Fruit fly (Drosophila melanogaster) whole organism, embryonic: Measurements from ENCODE around the gene CG4270.
A peak's percentile ranks its signal among the peaks of the same experiment; 100 is the strongest.

Experiments used
- Asciz ChIP-seq: fragments of 200-800 bp; sonication (Bioruptor generic); optimal IDR thresholded peaks from 2 replicates; lab custom pipeline; 2017; ENCODE audit warnings: missing biosample characterization, mild to moderate bottlenecking, missing genetic modification characterization, missing genetic modification reagents
- Bgb ChIP-seq: fragments of 200-800 bp; sonication (Bioruptor generic); IDR thresholded peaks from 2 replicates; pipeline ENCODE4 v1.3.6; 2022; ENCODE audit warnings: missing biosample characterization, missing genetic modification characterization; ENCODE audit not compliant: partially characterized antibody
- BtbVII ChIP-seq: fragments of 200-800 bp; sonication (Bioruptor generic); optimal IDR thresholded peaks from 3 replicates; lab custom pipeline; 2017; ENCODE audit warnings: missing biosample characterization, mild to moderate bottlenecking, missing genetic modification characterization
- CG10209 ChIP-seq: fragments of 200-800 bp; sonication (Bioruptor generic); optimal IDR thresholded peaks from 3 replicates; lab custom pipeline; 2017; ENCODE audit warnings: missing biosample characterization, mild to moderate bottlenecking, missing genetic modification characterization, missing genetic modification reagents
- CG10267 ChIP-seq: fragments of 200-800 bp; sonication (Bioruptor generic); optimal IDR thresholded peaks from 2 replicates; lab custom pipeline; 2018; ENCODE audit warnings: missing biosample characterization, mild to moderate bottlenecking, missing genetic modification characterization, moderate library complexity
- CG10366 ChIP-seq: fragments of 200-800 bp; sonication (Bioruptor generic); IDR thresholded peaks from 2 replicates; pipeline ENCODE4 v1.3.6; 2022; ENCODE audit warnings: missing biosample characterization, missing genetic modification characterization
- CG10959 ChIP-seq: fragments of 200-800 bp; sonication (Bioruptor generic); IDR thresholded peaks from 2 replicates; pipeline ENCODE4 v1.3.6; 2022; ENCODE audit warnings: missing biosample characterization, missing genetic modification characterization
- CG13775 ChIP-seq: fragments of 200-800 bp; sonication (Bioruptor generic); optimal IDR thresholded peaks from 3 replicates; lab custom pipeline; 2017; ENCODE audit warnings: missing biosample characterization, mild to moderate bottlenecking, missing genetic modification characterization
- CG13894 ChIP-seq: fragments of 200-800 bp; sonication (Bioruptor generic); optimal IDR thresholded peaks from 3 replicates; lab custom pipeline; 2018; ENCODE audit warnings: missing biosample characterization, mild to moderate bottlenecking, missing genetic modification characterization, moderate library complexity
- CG14441 ChIP-seq: fragments of 200-800 bp; sonication (Bioruptor generic); IDR thresholded peaks from 2 replicates; pipeline ENCODE4 v1.3.6; 2022; ENCODE audit warnings: missing biosample characterization, missing genetic modification characterization
- CG14965 ChIP-seq: fragments of 200-800 bp; sonication (Bioruptor generic); optimal IDR thresholded peaks from 2 replicates; lab custom pipeline; 2016; ENCODE audit warnings: missing biosample characterization, missing genetic modification characterization, borderline replicate concordance
- CG17612 ChIP-seq: fragments of 200-800 bp; sonication (Bioruptor generic); IDR thresholded peaks from 2 replicates; pipeline ENCODE4 v1.3.6; 2022; ENCODE audit warnings: missing biosample characterization, missing genetic modification characterization
- CG2120 ChIP-seq: fragments of 200-800 bp; sonication (Bioruptor generic); optimal IDR thresholded peaks from 3 replicates; lab custom pipeline; 2016; ENCODE audit warnings: missing biosample characterization, missing genetic modification characterization
- CG2889 ChIP-seq: fragments of 200-800 bp; sonication (Bioruptor generic); IDR thresholded peaks from 3 replicates; pipeline ENCODE4 v1.3.6; 2022; ENCODE audit warnings: missing biosample characterization, missing genetic modification characterization
- CG3163 ChIP-seq: fragments of 200-800 bp; sonication (Bioruptor generic); optimal IDR thresholded peaks from 3 replicates; lab custom pipeline; 2016; ENCODE audit warnings: missing biosample characterization, missing genetic modification characterization
- CG3281 ChIP-seq: fragments of 200-800 bp; sonication (Bioruptor generic); optimal IDR thresholded peaks from 3 replicates; lab custom pipeline; 2017; ENCODE audit warnings: missing biosample characterization, mild to moderate bottlenecking, missing genetic modification characterization
- CG33557 ChIP-seq: fragments of 200-800 bp; sonication (Bioruptor generic); optimal IDR thresholded peaks from 2 replicates; lab custom pipeline; 2019; ENCODE audit warnings: missing biosample characterization, mild to moderate bottlenecking, missing genetic modification characterization, moderate library complexity
- CG3847 ChIP-seq: fragments of 200-800 bp; sonication (Bioruptor generic); IDR thresholded peaks from 2 replicates; pipeline ENCODE4 v1.3.6; 2022; ENCODE audit warnings: missing biosample characterization, missing genetic modification characterization
- CG42726 ChIP-seq: fragments of 200-800 bp; sonication (Bioruptor generic); IDR thresholded peaks from 2 replicates; pipeline ENCODE4 v1.3.6; 2022; ENCODE audit warnings: missing biosample characterization, missing genetic modification characterization; ENCODE audit not compliant: partially characterized antibody
- CG4404 ChIP-seq: fragments of 200-800 bp; sonication (Bioruptor generic); IDR thresholded peaks from 2 replicates; pipeline ENCODE4 v1.3.6; 2022; ENCODE audit warnings: missing biosample characterization, missing genetic modification characterization
- CG4617 ChIP-seq: fragments of 200-800 bp; sonication (Bioruptor generic); optimal IDR thresholded peaks from 3 replicates; lab custom pipeline; 2016; ENCODE audit warnings: missing biosample characterization, missing genetic modification characterization, borderline replicate concordance
- CG4820 ChIP-seq: fragments of 200-800 bp; sonication (Bioruptor generic); optimal IDR thresholded peaks from 3 replicates; lab custom pipeline; 2016; ENCODE audit warnings: missing biosample characterization, missing genetic modification characterization
- CG6683 ChIP-seq: fragments of 200-800 bp; sonication (Bioruptor generic); optimal IDR thresholded peaks from 2 replicates; lab custom pipeline; 2017; ENCODE audit warnings: missing biosample characterization, mild to moderate bottlenecking, missing genetic modification characterization, missing genetic modification reagents
- CG6854 ChIP-seq: fragments of 200-800 bp; sonication (Bioruptor generic); optimal IDR thresholded peaks from 3 replicates; lab custom pipeline; 2017; ENCODE audit warnings: missing biosample characterization, mild to moderate bottlenecking, missing genetic modification characterization
- CG8924 ChIP-seq: fragments of 200-800 bp; optimal IDR thresholded peaks from 3 replicates; lab custom pipeline; 2019; ENCODE audit warnings: missing biosample characterization, mild to moderate bottlenecking, missing genetic modification characterization, moderate library complexity
- Chrac-16 ChIP-seq: fragments of 200-800 bp; sonication (Bioruptor generic); optimal IDR thresholded peaks from 3 replicates; lab custom pipeline; 2016; ENCODE audit warnings: missing biosample characterization, missing genetic modification characterization
- D19A ChIP-seq: fragments of 200-800 bp; optimal IDR thresholded peaks from 3 replicates; lab custom pipeline; 2019; ENCODE audit warnings: missing biosample characterization, mild to moderate bottlenecking, missing genetic modification characterization, moderate library complexity
- Dad ChIP-seq: fragments of 200-800 bp; sonication (Bioruptor generic); optimal IDR thresholded peaks from 3 replicates; lab custom pipeline; 2016; ENCODE audit warnings: missing biosample characterization, missing genetic modification characterization
- Elba2 ChIP-seq: fragments of 200-800 bp; sonication (Bioruptor generic); optimal IDR thresholded peaks from 3 replicates; lab custom pipeline; 2016; ENCODE audit warnings: missing biosample characterization, missing genetic modification characterization
- Hr3 ChIP-seq: fragments of 200-800 bp; sonication (Bioruptor generic); optimal IDR thresholded peaks from 3 replicates; lab custom pipeline; 2016; ENCODE audit warnings: missing biosample characterization, missing genetic modification characterization
- Lhr ChIP-seq: fragments of 200-800 bp; sonication (Bioruptor generic); optimal IDR thresholded peaks from 3 replicates; lab custom pipeline; 2017; ENCODE audit warnings: mild to moderate bottlenecking, missing biosample characterization, missing genetic modification reagents, missing genetic modification characterization
- NC2α ChIP-seq: fragments of 200-800 bp; sonication (Bioruptor generic); optimal IDR thresholded peaks from 2 replicates; lab custom pipeline; 2016; ENCODE audit warnings: missing biosample characterization, missing genetic modification characterization
- Spps ChIP-seq: fragments of 200-800 bp; sonication (Bioruptor generic); optimal IDR thresholded peaks from 2 replicates; lab custom pipeline; 2018; ENCODE audit warnings: missing biosample characterization, mild to moderate bottlenecking, missing genetic modification characterization
- Sry-β ChIP-seq: fragments of 200-800 bp; sonication (Bioruptor generic); optimal IDR thresholded peaks from 2 replicates; lab custom pipeline; 2018; ENCODE audit warnings: missing biosample characterization, mild to moderate bottlenecking, missing genetic modification characterization, moderate library complexity
- Tbp ChIP-seq: fragments of >200 bp; optimal IDR thresholded peaks from 2 replicates; lab custom pipeline; 2018; ENCODE audit warnings: missing biosample characterization, missing genetic modification characterization
- Xbp1 ChIP-seq: fragments of 200-800 bp; sonication (Bioruptor generic); optimal IDR thresholded peaks from 3 replicates; lab custom pipeline; 2016; ENCODE audit warnings: missing biosample characterization, mild to moderate bottlenecking, missing genetic modification characterization
- br ChIP-seq: fragments of >200 bp; optimal IDR thresholded peaks from 2 replicates; lab custom pipeline; 2017
- cas ChIP-seq: fragments of 200-800 bp; sonication (Bioruptor generic); IDR thresholded peaks from 2 replicates; pipeline ENCODE4 v1.3.6; 2022; ENCODE audit warnings: missing biosample characterization, missing genetic modification characterization
- chif ChIP-seq, 2 experiments: fragments of 200-800 bp; sonication (Bioruptor generic); optimal IDR thresholded peaks; 3 replicates each; lab custom pipeline; 2016; ENCODE audit warnings: missing biosample characterization in 2 of 2, missing genetic modification characterization in 2 of 2
- chm ChIP-seq: fragments of 200-800 bp; sonication (Bioruptor generic); IDR thresholded peaks from 2 replicates; pipeline ENCODE4 v1.3.6; 2022; ENCODE audit warnings: missing biosample characterization, missing genetic modification characterization
- dysf ChIP-seq: fragments of 200-800 bp; sonication (Bioruptor generic); IDR thresholded peaks from 3 replicates; pipeline ENCODE4 v1.3.6; 2022; ENCODE audit warnings: missing biosample characterization, missing genetic modification characterization
- gem ChIP-seq: fragments of 200-800 bp; sonication (Bioruptor generic); optimal IDR thresholded peaks from 2 replicates; lab custom pipeline; 2019; ENCODE audit warnings: missing biosample characterization, mild to moderate bottlenecking, missing genetic modification characterization, moderate library complexity
- gfzf ChIP-seq: fragments of 200-800 bp; sonication (Bioruptor generic); optimal IDR thresholded peaks from 2 replicates; lab custom pipeline; 2016; ENCODE audit warnings: missing biosample characterization, mild to moderate bottlenecking, missing genetic modification characterization, moderate library complexity
- nerfin-2 ChIP-seq: fragments of 200-800 bp; sonication (Bioruptor generic); IDR thresholded peaks from 2 replicates; pipeline ENCODE4 v1.3.6; 2022; ENCODE audit warnings: missing biosample characterization, missing genetic modification characterization; ENCODE audit not compliant: partially characterized antibody
- otp ChIP-seq: fragments of 200-800 bp; sonication (Bioruptor generic); IDR thresholded peaks from 3 replicates; pipeline ENCODE4, ENCODE4 v1.3.6; 2022; ENCODE audit warnings: missing biosample characterization, missing genetic modification characterization
- pum ChIP-seq: fragments of 200-800 bp; sonication (Bioruptor generic); optimal IDR thresholded peaks from 2 replicates; lab custom pipeline; 2016; ENCODE audit warnings: missing biosample characterization, missing genetic modification characterization
- sima ChIP-seq: fragments of 200-800 bp; sonication (Bioruptor generic); optimal IDR thresholded peaks from 2 replicates; lab custom pipeline; 2016; ENCODE audit warnings: missing biosample characterization, missing genetic modification characterization
- tap ChIP-seq: fragments of 200-800 bp; optimal IDR thresholded peaks from 3 replicates; lab custom pipeline; 2019; ENCODE audit warnings: missing biosample characterization, mild to moderate bottlenecking, missing genetic modification characterization, moderate library complexity
- trh ChIP-seq: fragments of 200-800 bp; sonication (Bioruptor generic); optimal IDR thresholded peaks from 2 replicates; lab custom pipeline; 2016; ENCODE audit warnings: missing biosample characterization, missing genetic modification characterization

CG4270 gene

dm6 chr2L:2226259-2227121, 36.8 kb upstream of the CG4270 start, which contains the start of the genes CG15387 and sau (continued):
- TF ChIP-seq Bgb (GFP tag; lab: Robert Waterston, UW): peak; percentile 88
- peak; percentile 96 for TF ChIP-seq CG2120 (GFP tag; lab: Kevin White, UChicago)
- TF ChIP-seq CG13894 (tag; lab: Kevin White, UChicago): peak; percentile 90
- no peak for TF ChIP-seq Tbp
- TF ChIP-seq Dad: peak; percentile 83
- peak; percentile 79 for TF ChIP-seq CG2889
- TF ChIP-seq NC2α (GFP tag; lab: Kevin White, UChicago): peak; percentile 81
- TF ChIP-seq gem: peak; percentile 91
- TF ChIP-seq br (lab: Kevin White, UChicago): no peak
- peak; percentile 87 for TF ChIP-seq CG33557
- no peak for TF ChIP-seq CG14965 (GFP tag; lab: Kevin White, UChicago)
- peak; percentile 91 for TF ChIP-seq Chrac-16 (GFP tag; lab: Kevin White, UChicago)
- TF ChIP-seq CG3281: peak; percentile 87
- peak; percentile 76 for TF ChIP-seq Asciz
- peak; percentile 85 for TF ChIP-seq Hr3
- TF ChIP-seq CG3847 (GFP tag; lab: Robert Waterston, UW): peak; percentile 89
- peak; percentile 85 for TF ChIP-seq nerfin-2 (GFP tag; lab: Robert Waterston, UW)
- peak; percentile 79 for TF ChIP-seq CG4404 (GFP tag; lab: Robert Waterston, UW)
- peak; percentile 41 for TF ChIP-seq gfzf (GFP tag; lab: Kevin White, UChicago)
- peak; percentile 76 for TF ChIP-seq tap (tag; lab: Kevin White, UChicago)
- 0 out of 2 replicates have a peak, but pooled peaks have one; percentile 35 for TF ChIP-seq CG17612
- peak; percentile 85 for TF ChIP-seq CG8924 (tag; lab: Kevin White, UChicago)
- peak; percentile 56 for TF ChIP-seq sima (GFP tag; lab: Kevin White, UChicago)
- peak; percentile 65 for TF ChIP-seq CG10959
- TF ChIP-seq CG14441 (GFP tag; lab: Robert Waterston, UW): peak; percentile 82
- peak; percentile 79 for TF ChIP-seq CG4820 (GFP tag; lab: Kevin White, UChicago)
- peak; percentile 72 for TF ChIP-seq BtbVII (GFP tag; lab: Kevin White, UChicago)
- TF ChIP-seq trh (GFP tag; lab: Kevin White, UChicago): peak; percentile 41
- TF ChIP-seq CG10267 (tag; lab: Kevin White, UChicago): peak; percentile 99
- TF ChIP-seq CG4617 (GFP tag; lab: Kevin White, UChicago): peak; percentile 94
- peak; percentile 80 for TF ChIP-seq CG10366 (GFP tag; lab: Robert Waterston, UW)
- peak; percentile 70 for TF ChIP-seq CG6854 (GFP tag; lab: Kevin White, UChicago)
- TF ChIP-seq pum (GFP tag; lab: Kevin White, UChicago): peak; percentile 93
- peak; percentile 58 for TF ChIP-seq CG6683
- peak; percentile 76 for TF ChIP-seq Lhr (GFP tag; lab: Kevin White, UChicago)
- peak; percentile 51 for TF ChIP-seq Elba2
- TF ChIP-seq dysf: peak; percentile 83
- peak; percentile 91 for TF ChIP-seq Xbp1 (GFP tag; lab: Kevin White, UChicago)
- peak; percentile 78 for TF ChIP-seq Spps
- TF ChIP-seq Sry-β: peak; percentile 50
- TF ChIP-seq chm (GFP tag; lab: Robert Waterston, UW): peak; percentile 82
- peak; percentile 86 to 91 for TF ChIP-seq chif (GFP tag; optimal IDR thresholded peaks at IDR 0.05; lab: Kevin White, UChicago)
- TF ChIP-seq otp (GFP tag; lab: Robert Waterston, UW): peak; percentile 78
- TF ChIP-seq D19A (tag; lab: Kevin White, UChicago): peak; percentile 66
- peak; percentile 93 for TF ChIP-seq CG13775 (GFP tag; lab: Kevin White, UChicago)
- TF ChIP-seq CG42726 (GFP tag; lab: Robert Waterston, UW): peak; percentile 70; the same call in 1 of the 2 replicates
- peak; percentile 79 for TF ChIP-seq CG3163 (GFP tag; lab: Kevin White, UChicago)
- peak; percentile 86 for TF ChIP-seq CG10209 (GFP tag; lab: Kevin White, UChicago)
- TF ChIP-seq cas (GFP tag; lab: Robert Waterston, UW): peak; percentile 78; the same call in 1 of the 2 replicates
